Worm (Caenorhabditis elegans) whole organism, young adult: ENCODE results near the gene str-19.
"Not testable (repeated sequence)": the region's sequence is repeated elsewhere in the genome, so short reads cannot be mapped to it uniquely, and the experiment has no call there.

Source experiments
- Y53F4B.3 ChIP-seq: fragments of 200-800 bp; sonication (Bioruptor generic); IDR thresholded peaks from 2 replicates; pipeline ENCODE4 v1.3.6; 2022; ENCODE audit warnings: missing genetic modification reagents, missing genetic modification characterization, missing compliant biosample characterization
- Y95B8A.8 ChIP-seq: fragments of 200-800 bp; sonication (Bioruptor generic); IDR thresholded peaks from 2 replicates; pipeline ENCODE4 v1.3.6; 2022; ENCODE audit warnings: missing genetic modification reagents, missing genetic modification characterization, missing compliant biosample characterization
- ama-1 ChIP-seq, 3 experiments: fragments of 150-350 bp in 1 of 3; sonication (generic microtip) in 2 of 3; optimal IDR thresholded peaks; 2 replicates each; lab custom pipeline; 2014 to 2018; ENCODE audit warnings: missing biosample characterization in 2 of 3, missing genetic modification characterization in 2 of 3, missing genetic modification reagents in 2 of 3
- lag-1 ChIP-seq: fragments of 200-800 bp; sonication (Bioruptor generic); IDR thresholded peaks from 2 replicates; pipeline ENCODE4 v1.3.6; 2022; ENCODE audit warnings: missing genetic modification reagents, missing genetic modification characterization, missing compliant biosample characterization
- lir-1 ChIP-seq: fragments of 200-800 bp; sonication (Bioruptor generic); conservative IDR thresholded peaks from 2 replicates; pipeline ENCODE4 v1.3.6; 2022; ENCODE audit warnings: missing genetic modification reagents, missing genetic modification characterization, missing compliant biosample characterization
- lsy-27 ChIP-seq: sonication (generic microtip); optimal IDR thresholded peaks from 2 replicates; lab custom pipeline; 2017; ENCODE audit warnings: missing genetic modification characterization, mild to moderate bottlenecking, missing compliant biosample characterization, antibody characterized with exemption, missing genotype, borderline replicate concordance; ENCODE audit not compliant: insufficient read depth
- madf-8 ChIP-seq: fragments of 200-800 bp; sonication (Bioruptor generic); conservative IDR thresholded peaks from 2 replicates; pipeline ENCODE4 v1.3.6; 2022; ENCODE audit warnings: missing genetic modification reagents, missing genetic modification characterization, missing compliant biosample characterization
- nfya-1 ChIP-seq: sonication (generic microtip); optimal IDR thresholded peaks from 2 replicates; lab custom pipeline; 2017; ENCODE audit warnings: antibody characterized with exemption, missing compliant biosample characterization, missing genetic modification characterization, borderline replicate concordance; ENCODE audit not compliant: insufficient read depth
- nfya-2 ChIP-seq: fragments of 200-800 bp; sonication (Bioruptor generic); IDR thresholded peaks from 2 replicates; pipeline ENCODE4 v1.3.6; 2022; ENCODE audit warnings: missing genetic modification reagents, missing genetic modification characterization, missing compliant biosample characterization
- nhr-90 ChIP-seq: sonication (generic microtip); optimal IDR thresholded peaks from 2 replicates; lab custom pipeline; 2016; ENCODE audit warnings: missing genotype, mild to moderate bottlenecking, missing genetic modification characterization, missing compliant biosample characterization
- unc-62 ChIP-seq: fragments of 150-350 bp; optimal IDR thresholded peaks from 2 replicates; lab custom pipeline; 2014; ENCODE audit warnings: missing biosample characterization, missing genetic modification reagents, missing genetic modification characterization
- ztf-18 ChIP-seq: sonication (generic microtip); optimal IDR thresholded peaks from 2 replicates; lab custom pipeline; 2016; ENCODE audit warnings: missing genotype, mild to moderate bottlenecking, missing genetic modification characterization, missing compliant biosample characterization
- ztf-28 ChIP-seq: fragments of 200-800 bp; sonication (Bioruptor generic); IDR thresholded peaks from 2 replicates; pipeline ENCODE4 v1.3.6; 2022; ENCODE audit warnings: missing genetic modification reagents, missing genetic modification characterization, missing compliant biosample characterization

- not testable (repeated sequence) for TF ChIP-seq unc-62; ztf-28 (GFP tag; lab: Robert Waterston, UW); nfya-2; Y53F4B.3 (GFP tag; lab: Robert Waterston, UW); ztf-18 (tag; lab: Kevin White, UChicago); nfya-1 (tag; lab: Kevin White, UChicago); nhr-90 (tag; lab: Kevin White, UChicago); ama-1 (optimal IDR thresholded peaks at IDR 0.05; lab: Kevin White, UChicago); ama-1 (GFP tag; optimal IDR thresholded peaks at IDR 0.05; lab: Kevin White, UChicago); lag-1 (GFP tag; lab: Robert Waterston, UW); lir-1; madf-8 (GFP tag; lab: Robert Waterston, UW); lsy-27 (tag; lab: Kevin White, UChicago); Y95B8A.8 (GFP tag; lab: Robert Waterston, UW)
Observed at ce11 chrV:15752941-15753340, 8.7 kb upstream of the str-19 start, which contains the start of gene str-5.
